Fruit fly (Drosophila melanogaster) S2 (cell line): Measurements from ENCODE around the gene CG15423.

Experiments
- CG8478 ChIP-seq: fragments of >200 bp; optimal IDR thresholded peaks from 2 replicates; lab custom pipeline; 2018
- CTCF ChIP-seq, 2 experiments: fragments of >200 bp; optimal IDR thresholded peaks; 2 replicates each; lab custom pipeline; 2018

DNA sequence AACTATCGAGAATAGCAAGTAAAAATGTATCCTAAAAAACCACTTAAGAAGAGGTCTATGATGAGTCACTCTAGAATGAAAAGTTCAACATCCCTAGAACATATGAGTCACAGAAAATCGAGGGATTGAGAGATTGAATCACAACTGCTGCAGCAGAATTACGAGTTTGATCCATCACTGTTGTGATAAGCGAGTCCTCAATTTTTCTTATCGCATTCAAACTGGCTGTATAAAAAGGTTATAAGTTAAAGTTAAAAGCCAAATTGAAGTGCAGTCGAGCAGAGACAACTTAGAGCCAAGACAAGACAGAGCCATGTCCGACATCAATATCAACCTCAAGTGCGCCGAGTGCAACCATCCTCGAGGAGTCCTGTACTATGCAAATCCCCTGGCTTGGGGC is 1.5 kb downstream of the CG15423 start, which contains the start of gene CG43773:
- TF ChIP-seq CG8478 (lab: Kevin White, UChicago) = no peak
- no peak for TF ChIP-seq CTCF (optimal IDR thresholded peaks at IDR 0.05; lab: Kevin White, UChicago)
